Worm (Caenorhabditis elegans) whole organism, young adult: ENCODE measurements around the gene T04F8.8.

Experiments
- Y53F4B.3 ChIP-seq: fragments of 200-800 bp; sonication (Bioruptor generic); IDR thresholded peaks from 2 replicates; pipeline ENCODE4 v1.3.6; 2022; ENCODE audit warnings: missing genetic modification reagents, missing genetic modification characterization, missing compliant biosample characterization
- Y53G8AR.9 ChIP-seq: fragments of 200-800 bp; sonication (Bioruptor generic); conservative IDR thresholded peaks from 2 replicates; pipeline ENCODE4 v1.3.6; 2022; ENCODE audit warnings: missing genetic modification reagents, missing genetic modification characterization, missing compliant biosample characterization
- ama-1 ChIP-seq, 3 experiments: fragments of 150-350 bp in 1 of 3; sonication (generic microtip) in 2 of 3; optimal IDR thresholded peaks; 2 replicates each; lab custom pipeline; 2014 to 2018; ENCODE audit warnings: missing biosample characterization in 2 of 3, missing genetic modification characterization in 2 of 3, missing genetic modification reagents in 2 of 3
- ceh-79 ChIP-seq: sonication (generic microtip); optimal IDR thresholded peaks from 2 replicates; lab custom pipeline; 2017; ENCODE audit warnings: mild to moderate bottlenecking, missing genetic modification characterization, missing compliant biosample characterization
- fkh-3 ChIP-seq: sonication (generic microtip); optimal IDR thresholded peaks from 2 replicates; lab custom pipeline; 2016; ENCODE audit warnings: mild to moderate bottlenecking, missing genetic modification characterization, missing compliant biosample characterization
- lin-40 ChIP-seq: sonication (generic microtip); optimal IDR thresholded peaks from 2 replicates; lab custom pipeline; 2016; ENCODE audit warnings: missing genetic modification characterization, mild to moderate bottlenecking, missing compliant biosample characterization, missing genotype, missing genetic modification reagents
- lsl-1 ChIP-seq: fragments of 200-800 bp; sonication (Bioruptor generic); optimal IDR thresholded peaks from 2 replicates; lab custom pipeline; 2018; ENCODE audit warnings: mild to moderate bottlenecking, missing genetic modification characterization, moderate library complexity, missing compliant biosample characterization
- nfya-1 ChIP-seq: sonication (generic microtip); optimal IDR thresholded peaks from 2 replicates; lab custom pipeline; 2017; ENCODE audit warnings: antibody characterized with exemption, missing compliant biosample characterization, missing genetic modification characterization, borderline replicate concordance; ENCODE audit not compliant: insufficient read depth
- pha-4 ChIP-seq: fragments of 150-350 bp; sonication (generic microtip); optimal IDR thresholded peaks from 2 replicates; lab custom pipeline; 2014; ENCODE audit warnings: missing biosample characterization, missing genetic modification reagents, missing genetic modification characterization
- unc-130 ChIP-seq: sonication (generic microtip); optimal IDR thresholded peaks from 2 replicates; lab custom pipeline; 2016; ENCODE audit warnings: missing genetic modification reagents, missing genetic modification characterization, missing compliant biosample characterization
- unc-62 ChIP-seq: fragments of 150-350 bp; optimal IDR thresholded peaks from 2 replicates; lab custom pipeline; 2014; ENCODE audit warnings: missing biosample characterization, missing genetic modification reagents, missing genetic modification characterization
- ztf-22 ChIP-seq: fragments of 200-800 bp; sonication (Bioruptor generic); optimal IDR thresholded peaks from 2 replicates; lab custom pipeline; 2018; ENCODE audit warnings: mild to moderate bottlenecking, missing genetic modification characterization, moderate library complexity, missing compliant biosample characterization

DNA sequence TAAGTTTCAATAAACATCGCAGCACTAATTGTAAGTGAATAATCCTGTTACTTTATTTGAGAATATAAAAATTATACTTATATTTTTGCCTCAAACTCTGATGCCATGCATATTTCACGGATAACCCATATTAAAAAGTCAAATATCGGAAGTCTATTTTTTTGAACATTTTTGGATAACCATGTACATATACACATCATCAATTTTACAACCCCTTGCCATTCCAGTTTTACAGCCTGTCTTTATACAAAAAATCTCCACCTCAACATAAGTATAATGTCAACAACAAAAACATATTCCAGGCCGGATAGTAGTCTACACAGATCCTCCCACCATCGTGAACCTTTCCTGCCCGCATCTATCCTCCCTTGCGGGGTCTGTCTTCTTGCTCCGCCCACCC is 37.0 kb downstream of the T04F8.8 start, which contains the start of gene hnd-1:
- TF ChIP-seq ceh-79: no peak
- no peak for TF ChIP-seq unc-62 (GFP tag; lab: Kevin White, UChicago)
- no peak for TF ChIP-seq pha-4 (tag; lab: Kevin White, UChicago)
- TF ChIP-seq Y53F4B.3 (GFP tag; lab: Robert Waterston, UW): no peak
- TF ChIP-seq lin-40: no peak
- TF ChIP-seq ama-1 (optimal IDR thresholded peaks at IDR 0.05; lab: Kevin White, UChicago): no peak
- TF ChIP-seq ama-1 (GFP tag; optimal IDR thresholded peaks at IDR 0.05; lab: Kevin White, UChicago): no peak
- no peak for TF ChIP-seq unc-130
- TF ChIP-seq lsl-1 (GFP tag; lab: Kevin White, UChicago): no peak
- TF ChIP-seq Y53G8AR.9 (GFP tag; lab: Robert Waterston, UW): no peak
- no peak for TF ChIP-seq nfya-1
- no peak for TF ChIP-seq ztf-22 (GFP tag; lab: Kevin White, UChicago)
- TF ChIP-seq fkh-3 (tag; lab: Kevin White, UChicago): no peak
